Worm (Caenorhabditis elegans): ENCODE results near the gene slr-2.
"Not testable (repeated sequence)": the region's sequence is repeated elsewhere in the genome, so short reads cannot be mapped to it uniquely, and the experiment has no call there.

- not testable (repeated sequence) for TF ChIP-seq unc-62 (GFP tag; optimal IDR thresholded peaks at IDR 0.05); ztf-4 (tag; optimal IDR thresholded peaks at IDR 0.05); lin-39 (tag; optimal IDR thresholded peaks at IDR 0.05); ceh-88 (GFP tag; IDR thresholded peaks at IDR 0.05); mdl-1 (tag; optimal IDR thresholded peaks at IDR 0.05)
Measured at ce11 chrV:18055297-18056019, 31.5 kb upstream of the slr-2 start, which contains the start of the genes Y59A8B.25 and ebp-3.
